Worm (Caenorhabditis elegans): ENCODE results near the gene C33F10.14.
"Not testable (repeated sequence)": the region's sequence is repeated elsewhere in the genome, so short reads cannot be mapped to it uniquely, and the experiment has no call there.

Gene C33F10.14

ce11 chrII:4821739-4822138 is 24.6 kb downstream of the C33F10.14 start, which contains the start of gene lact-5:
TSS of gene lact-5 (minus strand) at chrII:4821739.
- TF ChIP-seq nhr-19 (GFP tag; conservative IDR thresholded peaks at IDR 0.05) (no peak), ceh-63 (GFP tag; optimal IDR thresholded peaks at IDR 0.05) (no peak), unc-62 (GFP tag; optimal IDR thresholded peaks at IDR 0.05) (no peak), nhr-85 (tag) (peak; percentile 76), nhr-20 (tag; optimal IDR thresholded peaks at IDR 0.05) (peak; percentile 47), C04F5.9 (tag; optimal IDR thresholded peaks at IDR 0.05) (no peak), nhr-76 (tag; optimal IDR thresholded peaks at IDR 0.05) (no peak), pqm-1 (tag; optimal IDR thresholded peaks at IDR 0.05) (no peak), nhr-71 (tag; optimal IDR thresholded peaks at IDR 0.05) (no peak), elt-3 (tag; optimal IDR thresholded peaks at IDR 0.05) (peak in 3 of 6 experiments; percentile 34 to 69 (median 45)), C16A3.4 (tag; optimal IDR thresholded peaks at IDR 0.05) (no peak), egl-27 (tag; optimal IDR thresholded peaks at IDR 0.05) (no peak), mep-1 (tag; optimal IDR thresholded peaks at IDR 0.05) (no peak), rnt-1 (tag; optimal IDR thresholded peaks at IDR 0.05) (no peak), lsy-2 (tag; optimal IDR thresholded peaks at IDR 0.05) (peak in 1 of 2 experiments; percentile 12), nhr-28 (tag; optimal IDR thresholded peaks at IDR 0.05) (no peak), F16B12.6 (tag; optimal IDR thresholded peaks at IDR 0.05) (no peak), unc-86 (tag; optimal IDR thresholded peaks at IDR 0.05) (no peak), blmp-1 (tag; optimal IDR thresholded peaks at IDR 0.05) (peak; percentile 95), lin-14 (GFP tag; optimal IDR thresholded peaks at IDR 0.05) (peak; percentile 71), irx-1 (tag; optimal IDR thresholded peaks at IDR 0.05) (no peak), snu-23 (GFP tag; optimal IDR thresholded peaks at IDR 0.05) (peak; percentile 1), zag-1 (tag; optimal IDR thresholded peaks at IDR 0.05) (no peak), grh-1 (GFP tag; IDR thresholded peaks at IDR 0.05) (no peak)

ce11 chrII:4822610-4823009 is 25.4 kb downstream of the C33F10.14 start:
- TF ChIP-seq efl-1 (optimal IDR thresholded peaks at IDR 0.05) (no peak), efl-1 (GFP tag; optimal IDR thresholded peaks at IDR 0.05 in 1 of 2) (peak in 1 of 2 experiments; percentile 79), dsc-1 (tag; optimal IDR thresholded peaks at IDR 0.05) (no peak), blmp-1 (tag; optimal IDR thresholded peaks at IDR 0.05) (peak; percentile 58)

ce11 chrII:4825133-4825532 is 28.0 kb downstream of the C33F10.14 start, which contains the start of the genes C33F10.8 and msp-40:
TSS of gene C33F10.8 (minus strand) at chrII:4825233.
TSS of gene msp-40 (plus strand) at chrII:4825414.
- not testable (repeated sequence) for TF ChIP-seq unc-130 (tag; optimal IDR thresholded peaks at IDR 0.05); nhr-90 (tag; optimal IDR thresholded peaks at IDR 0.05; ENCODE audit: poor library complexity); ceh-88 (GFP tag; IDR thresholded peaks at IDR 0.05)

ce11 chrII:4827734-4828609 is 30.8 kb downstream of the C33F10.14 start, which contains the start of the genes fbxb-88 and tbck-1:
TSS of gene fbxb-88 (minus strand) at chrII:4827884.
TSS of gene tbck-1 (plus strand) at chrII:4828559.
- TF ChIP-seq zip-4 (GFP tag; optimal IDR thresholded peaks at IDR 0.05) (no peak), unc-130 (tag; optimal IDR thresholded peaks at IDR 0.05) (peak; percentile 30), swsn-7 (tag; optimal IDR thresholded peaks at IDR 0.05) (peak; percentile 59), C04F5.9 (tag; optimal IDR thresholded peaks at IDR 0.05) (no peak), dpl-1 (GFP tag; optimal IDR thresholded peaks at IDR 0.05) (peak; percentile 95 to 98 (median 97)), nhr-28 (tag; optimal IDR thresholded peaks at IDR 0.05) (no peak), hpl-2 (GFP tag; optimal IDR thresholded peaks at IDR 0.05) (no peak), nhr-76 (tag; optimal IDR thresholded peaks at IDR 0.05) (no peak), skn-1 (tag; optimal IDR thresholded peaks at IDR 0.05) (no peak), elt-3 (tag; optimal IDR thresholded peaks at IDR 0.05) (peak in 1 of 6 experiments; percentile 34), unc-98 (GFP tag; IDR thresholded peaks at IDR 0.05) (no peak), lin-15B (tag; optimal IDR thresholded peaks at IDR 0.05) (peak; percentile 21), nhr-77 (tag; optimal IDR thresholded peaks at IDR 0.05) (no peak), pax-3 (tag; optimal IDR thresholded peaks at IDR 0.05) (no peak), hlh-17 (GFP tag; optimal IDR thresholded peaks at IDR 0.05; ENCODE audit: borderline replicate concordance) (no peak), ceh-90 (tag; optimal IDR thresholded peaks at IDR 0.05) (no peak), rnt-1 (tag; optimal IDR thresholded peaks at IDR 0.05) (peak; percentile 55), egl-27 (tag; optimal IDR thresholded peaks at IDR 0.05) (no peak), Y116A8C.19 (tag; optimal IDR thresholded peaks at IDR 0.05; ENCODE audit: borderline replicate concordance) (no peak), fkh-8 (tag; optimal IDR thresholded peaks at IDR 0.05) (no peak), mep-1 (tag; optimal IDR thresholded peaks at IDR 0.05) (peak; percentile 67), ces-1 (GFP tag; optimal IDR thresholded peaks at IDR 0.05) (no peak), ztf-4 (tag; optimal IDR thresholded peaks at IDR 0.05) (no peak), aly-2 (tag; optimal IDR thresholded peaks at IDR 0.05) (no peak)

All from whole organism, L1 larva.